Worm (Caenorhabditis elegans) whole organism, late embryonic: ENCODE results near the gene C02F5.10.

Experiments used
- Y22D7AL.16 ChIP-seq: sonication (generic microtip); optimal IDR thresholded peaks from 2 replicates; lab custom pipeline; 2016; ENCODE audit warnings: missing genetic modification characterization, missing compliant biosample characterization
- ama-1 ChIP-seq: fragments of 150-350 bp; optimal IDR thresholded peaks from 2 replicates; lab custom pipeline; 2014
- ceh-48 ChIP-seq: sonication (generic microtip); optimal IDR thresholded peaks from 2 replicates; lab custom pipeline; 2016; ENCODE audit warnings: missing genetic modification characterization, inconsistent platforms, missing compliant biosample characterization
- ztf-16 ChIP-seq: sonication (generic microtip); optimal IDR thresholded peaks from 2 replicates; lab custom pipeline; 2017; ENCODE audit warnings: missing genetic modification characterization, missing compliant biosample characterization

DNA sequence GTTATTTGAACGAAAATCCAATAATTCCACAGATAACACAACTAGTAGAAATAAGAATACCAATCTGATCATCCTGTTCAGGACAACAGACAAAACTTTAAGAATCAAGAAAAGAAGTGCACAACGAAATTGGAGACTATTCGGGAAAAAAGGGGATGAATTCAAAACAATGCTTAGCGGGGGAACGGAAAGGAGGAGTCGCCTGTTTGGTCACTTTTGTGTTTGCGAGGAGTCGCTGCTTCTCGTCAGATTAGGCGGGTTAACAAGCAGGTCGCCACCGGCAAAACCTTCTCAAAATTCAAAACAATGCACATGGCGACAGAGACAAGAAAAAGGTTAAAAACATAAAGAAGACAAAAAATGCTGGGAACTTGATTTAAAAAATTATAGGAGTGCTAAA lies 39.5 kb downstream of the C02F5.10 start, which contains the start of gene C30A5.10:
- TF ChIP-seq ceh-48 (tag; lab: Kevin White, UChicago), result no peak
- TF ChIP-seq ztf-16 (tag; lab: Kevin White, UChicago), result no peak
- no peak for TF ChIP-seq ama-1 (lab: Kevin White, UChicago)
- TF ChIP-seq Y22D7AL.16 (tag; lab: Kevin White, UChicago), result no peak
